Worm (Caenorhabditis elegans): ENCODE measurements around the gene hlh-19.

The hlh-19 gene

ce11 chrX:553875-554274, 3.2 kb downstream of the hlh-19 start, which contains the start of gene F57C12.6:
F57C12.6 (minus strand) TSS chrX:553975.
- TF ChIP-seq drap-1 (GFP tag; optimal IDR thresholded peaks at IDR 0.05) (no peak), ceh-39 (tag; optimal IDR thresholded peaks at IDR 0.05) (no peak), cnd-1 (tag; optimal IDR thresholded peaks at IDR 0.05) (no peak), sptf-1 (tag; optimal IDR thresholded peaks at IDR 0.05) (no peak), nhr-237 (tag; optimal IDR thresholded peaks at IDR 0.05) (no peak), ztf-11 (tag; optimal IDR thresholded peaks at IDR 0.05) (no peak), elt-3 (tag; optimal IDR thresholded peaks at IDR 0.05) (no peak), snpc-4 (tag; optimal IDR thresholded peaks at IDR 0.05) (no peak), nhr-2 (tag; optimal IDR thresholded peaks at IDR 0.05) (no peak)

- no peak for TF ChIP-seq sptf-1 (tag; optimal IDR thresholded peaks at IDR 0.05)
- no peak for TF ChIP-seq lsy-2 (tag; optimal IDR thresholded peaks at IDR 0.05)
- no peak for TF ChIP-seq ceh-43 (GFP tag; optimal IDR thresholded peaks at IDR 0.05)
- TF ChIP-seq elt-1 (tag; optimal IDR thresholded peaks at IDR 0.05; ENCODE audit: borderline replicate concordance, insufficient read depth) = no peak
- TF ChIP-seq ztf-11 (tag; optimal IDR thresholded peaks at IDR 0.05) = no peak
- no peak for TF ChIP-seq nhr-2 (tag; optimal IDR thresholded peaks at IDR 0.05)
- no peak for TF ChIP-seq mab-5 (tag; optimal IDR thresholded peaks at IDR 0.05)
- no peak for TF ChIP-seq hlh-1 (tag; optimal IDR thresholded peaks at IDR 0.05)
Observed at ce11 chrX:553420-553819, 3.7 kb downstream of the hlh-19 start.

- no peak for TF ChIP-seq nhr-76 (tag; optimal IDR thresholded peaks at IDR 0.05)
- no peak for TF ChIP-seq tbx-8 (GFP tag; optimal IDR thresholded peaks at IDR 0.05)
- no peak for TF ChIP-seq mab-5 (tag; optimal IDR thresholded peaks at IDR 0.05)
- no peak for TF ChIP-seq nhr-237 (tag; optimal IDR thresholded peaks at IDR 0.05)
- TF ChIP-seq elt-3 (tag; optimal IDR thresholded peaks at IDR 0.05) = no peak
- no peak for TF ChIP-seq unc-120 (tag; optimal IDR thresholded peaks at IDR 0.05; ENCODE audit: poor library complexity, severe bottlenecking)
- TF ChIP-seq M03D4.4 (tag; optimal IDR thresholded peaks at IDR 0.05) = no peak
- TF ChIP-seq nhr-2 (tag; optimal IDR thresholded peaks at IDR 0.05) = no peak
- no peak for TF ChIP-seq ceh-43 (GFP tag; optimal IDR thresholded peaks at IDR 0.05)
- no peak for TF ChIP-seq unc-39 (tag; optimal IDR thresholded peaks at IDR 0.05)
- no peak for TF ChIP-seq sptf-1 (tag; optimal IDR thresholded peaks at IDR 0.05)
Observed at ce11 chrX:551175-551729, 5.8 kb downstream of the hlh-19 start, which contains the start of gene F57C12.2. F57C12.2 (minus strand) TSS chrX:551392.

ce11 chrX:542807-543206, 14.3 kb downstream of the hlh-19 start, which contains the start of gene F28C10.1:
F28C10.1 (plus strand) TSS chrX:543107.
- no peak for TF ChIP-seq ceh-39 (tag; optimal IDR thresholded peaks at IDR 0.05)
- no peak for TF ChIP-seq lin-32 (GFP tag; optimal IDR thresholded peaks at IDR 0.05)
- TF ChIP-seq ceh-83 (GFP tag; optimal IDR thresholded peaks at IDR 0.05) = no peak
- no peak for TF ChIP-seq drap-1 (GFP tag; optimal IDR thresholded peaks at IDR 0.05)
- no peak for TF ChIP-seq elt-1 (tag; optimal IDR thresholded peaks at IDR 0.05; ENCODE audit: borderline replicate concordance, insufficient read depth)
- TF ChIP-seq blmp-1 (tag; optimal IDR thresholded peaks at IDR 0.05) = no peak
- TF ChIP-seq lsy-2 (tag; optimal IDR thresholded peaks at IDR 0.05) = no peak
- TF ChIP-seq nhr-2 (tag; optimal IDR thresholded peaks at IDR 0.05) = no peak
- TF ChIP-seq mls-2 (tag; optimal IDR thresholded peaks at IDR 0.05) = no peak
- TF ChIP-seq sptf-1 (tag; optimal IDR thresholded peaks at IDR 0.05) = no peak
- TF ChIP-seq unc-62 (GFP tag; optimal IDR thresholded peaks at IDR 0.05) = no peak
- no peak for TF ChIP-seq unc-39 (tag; optimal IDR thresholded peaks at IDR 0.05)
- no peak for TF ChIP-seq ces-1 (GFP tag; optimal IDR thresholded peaks at IDR 0.05)

ce11 chrX:538083-538482, 19.0 kb downstream of the hlh-19 start:
- TF ChIP-seq elt-1 (tag; optimal IDR thresholded peaks at IDR 0.05; ENCODE audit: borderline replicate concordance, insufficient read depth) (no peak), elt-3 (tag; optimal IDR thresholded peaks at IDR 0.05) (no peak), ham-2 (GFP tag; optimal IDR thresholded peaks at IDR 0.05) (no peak), lin-13 (tag; optimal IDR thresholded peaks at IDR 0.05) (no peak), nhr-76 (tag; optimal IDR thresholded peaks at IDR 0.05) (no peak), zip-8 (tag; optimal IDR thresholded peaks at IDR 0.05) (no peak), unc-39 (tag; optimal IDR thresholded peaks at IDR 0.05) (no peak), snpc-4 (tag; optimal IDR thresholded peaks at IDR 0.05) (no peak), ces-1 (GFP tag; optimal IDR thresholded peaks at IDR 0.05) (no peak), unc-62 (GFP tag; optimal IDR thresholded peaks at IDR 0.05) (no peak), tbx-8 (GFP tag; optimal IDR thresholded peaks at IDR 0.05) (no peak), nhr-28 (tag; optimal IDR thresholded peaks at IDR 0.05) (no peak), nhr-2 (tag; optimal IDR thresholded peaks at IDR 0.05) (no peak)

Measured in whole organism, mixed stage, embryonic.